Fruit fly (Drosophila melanogaster) Kc167 (cell line): ENCODE measurements around the gene CG13085.

Experiments
- Myc ChIP-seq: fragments of >200 bp; optimal IDR thresholded peaks from 2 replicates; lab custom pipeline; 2017; ENCODE audit warnings: missing external identifiers
- h ChIP-seq: fragments of >200 bp; optimal IDR thresholded peaks from 3 replicates; lab custom pipeline; 2018; ENCODE audit warnings: missing external identifiers
- insv ChIP-seq: fragments of >200 bp; optimal IDR thresholded peaks from 3 replicates; lab custom pipeline; 2018; ENCODE audit warnings: missing external identifiers

DNA sequence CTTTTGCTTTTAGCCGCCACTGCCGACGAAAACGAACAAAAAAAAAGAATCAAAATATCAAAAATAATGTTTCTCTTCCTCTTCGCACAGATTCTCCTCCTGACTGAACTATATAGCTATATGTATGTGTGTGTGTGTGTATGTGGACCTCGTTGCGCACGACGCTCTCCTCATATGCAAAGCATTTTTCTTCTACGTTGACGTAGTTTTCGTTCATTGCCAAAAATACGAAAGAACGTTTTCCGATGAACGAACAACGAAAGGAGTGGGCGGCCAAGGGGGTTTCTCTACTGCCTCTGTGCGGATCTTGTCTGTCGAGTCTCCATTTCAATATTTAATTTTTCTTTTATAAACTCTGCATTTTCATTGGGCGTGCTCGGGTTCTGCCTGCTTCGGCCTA, 19.0 kb upstream of the CG13085 start:
- TF ChIP-seq Myc (lab: Kevin White, UChicago) = no peak
- TF ChIP-seq h (lab: Kevin White, UChicago) = no peak
- TF ChIP-seq insv (lab: Kevin White, UChicago) = no peak
